Fruit fly (Drosophila melanogaster) whole organism, embryonic: Measurements from ENCODE around the gene Vsx2.

Experiments used
- Aef1 ChIP-seq: fragments of 200-800 bp; sonication (Bioruptor generic); IDR thresholded peaks from 3 replicates; pipeline ENCODE4 v1.3.6; 2022; ENCODE audit warnings: missing biosample characterization, missing genetic modification characterization
- CG11560 ChIP-seq: fragments of 200-800 bp; sonication (Bioruptor generic); IDR thresholded peaks from 3 replicates; pipeline ENCODE4 v1.3.6; 2022; ENCODE audit warnings: missing biosample characterization, missing genetic modification characterization
- CG12236 ChIP-seq: fragments of 200-800 bp; sonication (Bioruptor generic); optimal IDR thresholded peaks from 2 replicates; lab custom pipeline; 2016; ENCODE audit warnings: missing biosample characterization, missing genetic modification characterization
- CG1233 ChIP-seq: fragments of 200-800 bp; sonication (Bioruptor generic); optimal IDR thresholded peaks from 4 replicates; lab custom pipeline; 2018; ENCODE audit warnings: missing biosample characterization, mild to moderate bottlenecking, missing genetic modification characterization
- CG12659 ChIP-seq: fragments of 200-800 bp; sonication (Bioruptor generic); optimal IDR thresholded peaks from 3 replicates; lab custom pipeline; 2017; ENCODE audit warnings: mild to moderate bottlenecking, missing biosample characterization, missing genetic modification reagents, missing genetic modification characterization
- CG13424 ChIP-seq: fragments of 200-800 bp; sonication (Bioruptor generic); optimal IDR thresholded peaks from 2 replicates; lab custom pipeline; 2019; ENCODE audit warnings: missing biosample characterization, mild to moderate bottlenecking, missing genetic modification characterization, moderate library complexity
- CG14014 ChIP-seq: fragments of 200-800 bp; sonication (Bioruptor generic); IDR thresholded peaks from 2 replicates; pipeline ENCODE4 v1.3.6; 2022; ENCODE audit warnings: missing biosample characterization, missing genetic modification characterization
- CG14050 ChIP-seq: fragments of 200-800 bp; sonication (Bioruptor generic); IDR thresholded peaks from 3 replicates; pipeline ENCODE4 v1.3.6; 2022; ENCODE audit warnings: missing biosample characterization, missing genetic modification characterization
- CG14860 ChIP-seq: fragments of 200-800 bp; sonication (Bioruptor generic); IDR thresholded peaks from 3 replicates; pipeline ENCODE4 v1.3.6; 2022; ENCODE audit warnings: missing biosample characterization, missing genetic modification characterization; ENCODE audit not compliant: partially characterized antibody
- CG17829 ChIP-seq: fragments of 200-800 bp; optimal IDR thresholded peaks from 2 replicates; lab custom pipeline; 2019; ENCODE audit warnings: missing biosample characterization, mild to moderate bottlenecking, missing genetic modification characterization, moderate library complexity
- CG17912 ChIP-seq: fragments of 200-800 bp; sonication (Bioruptor generic); optimal IDR thresholded peaks from 2 replicates; lab custom pipeline; 2018; ENCODE audit warnings: missing biosample characterization, mild to moderate bottlenecking, missing genetic modification characterization
- CG1832 ChIP-seq: fragments of 200-800 bp; sonication (Bioruptor generic); optimal IDR thresholded peaks from 2 replicates; lab custom pipeline; 2017; ENCODE audit warnings: missing biosample characterization, mild to moderate bottlenecking, missing genetic modification characterization, inconsistent platforms
- CG30431 ChIP-seq: fragments of 200-800 bp; sonication (Bioruptor generic); optimal IDR thresholded peaks from 2 replicates; lab custom pipeline; 2017; ENCODE audit warnings: missing biosample characterization, missing genetic modification characterization
- CG33213 ChIP-seq: fragments of 200-800 bp; sonication (Bioruptor generic); optimal IDR thresholded peaks from 3 replicates; lab custom pipeline; 2016; ENCODE audit warnings: missing biosample characterization, missing genetic modification characterization
- CG3838 ChIP-seq: fragments of 200-800 bp; sonication (Bioruptor generic); optimal IDR thresholded peaks from 3 replicates; lab custom pipeline; 2016; ENCODE audit warnings: missing biosample characterization, missing genetic modification characterization
- CG42726 ChIP-seq: fragments of 200-800 bp; sonication (Bioruptor generic); IDR thresholded peaks from 2 replicates; pipeline ENCODE4 v1.3.6; 2022; ENCODE audit warnings: missing biosample characterization, missing genetic modification characterization; ENCODE audit not compliant: partially characterized antibody
- CG4404 ChIP-seq: fragments of 200-800 bp; sonication (Bioruptor generic); IDR thresholded peaks from 2 replicates; pipeline ENCODE4 v1.3.6; 2022; ENCODE audit warnings: missing biosample characterization, missing genetic modification characterization
- CG9932 ChIP-seq: fragments of 200-800 bp; sonication (Bioruptor generic); IDR thresholded peaks from 2 replicates; pipeline ENCODE4 v1.3.6; 2022; ENCODE audit warnings: missing biosample characterization, missing genetic modification characterization
- ERR ChIP-seq: fragments of 200-800 bp; sonication (Bioruptor generic); optimal IDR thresholded peaks from 2 replicates; lab custom pipeline; 2016; ENCODE audit warnings: missing biosample characterization, missing genetic modification characterization
- Fer3 ChIP-seq: fragments of 200-800 bp; sonication (Bioruptor generic); optimal IDR thresholded peaks from 2 replicates; lab custom pipeline; 2018; ENCODE audit warnings: missing biosample characterization, mild to moderate bottlenecking, missing genetic modification characterization, moderate library complexity
- GATAe ChIP-seq: fragments of 200-800 bp; sonication (Bioruptor generic); conservative IDR thresholded peaks from 2 replicates; pipeline ENCODE4 v1.3.6; 2022; ENCODE audit warnings: missing biosample characterization, missing genetic modification characterization
- Lhr ChIP-seq: fragments of 200-800 bp; sonication (Bioruptor generic); optimal IDR thresholded peaks from 3 replicates; lab custom pipeline; 2017; ENCODE audit warnings: mild to moderate bottlenecking, missing biosample characterization, missing genetic modification reagents, missing genetic modification characterization
- Nf-YC ChIP-seq: fragments of 200-800 bp; optimal IDR thresholded peaks from 3 replicates; lab custom pipeline; 2019; ENCODE audit warnings: missing biosample characterization, mild to moderate bottlenecking, missing genetic modification characterization, moderate library complexity
- NfI ChIP-seq: fragments of 200-800 bp; sonication (Bioruptor generic); optimal IDR thresholded peaks from 3 replicates; lab custom pipeline; 2018; ENCODE audit warnings: missing biosample characterization, mild to moderate bottlenecking, missing genetic modification characterization, moderate library complexity
- Oaz ChIP-seq: fragments of 200-800 bp; sonication (Bioruptor generic); IDR thresholded peaks from 2 replicates; pipeline ENCODE4 v1.3.6; 2022; ENCODE audit warnings: missing biosample characterization, missing genetic modification characterization
- Opbp ChIP-seq: fragments of 200-800 bp; sonication (Bioruptor generic); IDR thresholded peaks from 3 replicates; pipeline ENCODE4 v1.3.6; 2022; ENCODE audit warnings: missing biosample characterization, missing genetic modification characterization; ENCODE audit not compliant: partially characterized antibody
- Rx ChIP-seq: fragments of 200-800 bp; sonication (Bioruptor generic); IDR thresholded peaks from 2 replicates; pipeline ENCODE4 v1.3.6; 2022; ENCODE audit warnings: missing biosample characterization, missing genetic modification characterization
- Vsx1 ChIP-seq: fragments of 200-800 bp; sonication (Bioruptor generic); optimal IDR thresholded peaks from 2 replicates; lab custom pipeline; 2017; ENCODE audit warnings: missing biosample characterization, mild to moderate bottlenecking, missing genetic modification characterization, missing genetic modification reagents
- ac ChIP-seq: fragments of 200-800 bp; sonication (Bioruptor generic); optimal IDR thresholded peaks from 3 replicates; lab custom pipeline; 2017; ENCODE audit warnings: missing biosample characterization, mild to moderate bottlenecking, missing genetic modification characterization
- aop ChIP-seq: fragments of 200-800 bp; sonication (Bioruptor generic); IDR thresholded peaks from 2 replicates; pipeline ENCODE4 v1.3.6; 2022; ENCODE audit warnings: missing biosample characterization, missing genetic modification characterization
- ara ChIP-seq: fragments of 200-800 bp; sonication (Bioruptor generic); IDR thresholded peaks from 2 replicates; pipeline ENCODE4 v1.3.6; 2022; ENCODE audit warnings: missing biosample characterization, missing genetic modification characterization
- ash1 ChIP-seq: fragments of 200-800 bp; sonication (Bioruptor generic); optimal IDR thresholded peaks from 2 replicates; lab custom pipeline; 2018; ENCODE audit warnings: missing biosample characterization, mild to moderate bottlenecking, missing genetic modification characterization
- btn ChIP-seq: fragments of 200-800 bp; sonication (Bioruptor generic); optimal IDR thresholded peaks from 2 replicates; lab custom pipeline; 2016; ENCODE audit warnings: missing biosample characterization, missing genetic modification characterization
- chinmo ChIP-seq: fragments of 200-800 bp; sonication (Bioruptor generic); IDR thresholded peaks from 4 replicates; pipeline ENCODE4 v1.3.6; 2022; ENCODE audit warnings: missing biosample characterization, missing genetic modification characterization; ENCODE audit not compliant: partially characterized antibody
- crp ChIP-seq, 2 experiments: fragments of 200-800 bp; sonication (Bioruptor generic); optimal IDR thresholded peaks; 2 replicates in 1 of 2; 3 replicates in 1 of 2; lab custom pipeline; 2017; ENCODE audit warnings: missing biosample characterization in 2 of 2, missing genetic modification characterization in 2 of 2, mild to moderate bottlenecking in 1 of 2, moderate library complexity in 1 of 2
- dan ChIP-seq: fragments of 200-800 bp; sonication (Bioruptor generic); IDR thresholded peaks from 2 replicates; pipeline ENCODE4 v1.3.6; 2022; ENCODE audit warnings: missing biosample characterization, missing genetic modification characterization
- disco-r ChIP-seq: fragments of 200-800 bp; sonication (Bioruptor generic); optimal IDR thresholded peaks from 2 replicates; lab custom pipeline; 2016; ENCODE audit warnings: missing biosample characterization, missing genetic modification characterization
- ems ChIP-seq: fragments of 200-800 bp; sonication (Bioruptor generic); optimal IDR thresholded peaks from 3 replicates; lab custom pipeline; 2016; ENCODE audit warnings: missing biosample characterization, missing genetic modification characterization
- ftz-f1 ChIP-seq: fragments of 200-800 bp; sonication (Bioruptor generic); optimal IDR thresholded peaks from 2 replicates; lab custom pipeline; 2016; ENCODE audit warnings: missing biosample characterization, missing genetic modification characterization
- jumu ChIP-seq: fragments of 200-800 bp; sonication (Bioruptor generic); optimal IDR thresholded peaks from 3 replicates; lab custom pipeline; 2016; ENCODE audit warnings: missing biosample characterization, missing genetic modification characterization
- kah ChIP-seq: fragments of 200-800 bp; sonication (Bioruptor generic); optimal IDR thresholded peaks from 2 replicates; lab custom pipeline; 2018; ENCODE audit warnings: missing biosample characterization, mild to moderate bottlenecking, missing genetic modification characterization
- lilli ChIP-seq: fragments of 200-800 bp; sonication (Bioruptor generic); optimal IDR thresholded peaks from 3 replicates; lab custom pipeline; 2016; ENCODE audit warnings: missing biosample characterization, missing genetic modification characterization
- mam ChIP-seq: fragments of 200-800 bp; sonication (Bioruptor generic); optimal IDR thresholded peaks from 3 replicates; lab custom pipeline; 2016; ENCODE audit warnings: missing biosample characterization, missing genetic modification characterization
- pho ChIP-seq: fragments of 200-800 bp; sonication (Bioruptor generic); optimal IDR thresholded peaks from 2 replicates; lab custom pipeline; 2016; ENCODE audit warnings: missing biosample characterization, missing genetic modification characterization
- pros ChIP-seq: fragments of 200-800 bp; sonication (Bioruptor generic); optimal IDR thresholded peaks from 3 replicates; lab custom pipeline; 2019; ENCODE audit warnings: missing biosample characterization, mild to moderate bottlenecking, missing genetic modification characterization, moderate library complexity
- ro ChIP-seq: fragments of 200-800 bp; sonication (Bioruptor generic); IDR thresholded peaks from 2 replicates; pipeline ENCODE4 v1.3.6; 2022; ENCODE audit warnings: missing biosample characterization, missing genetic modification characterization
- sd ChIP-seq: fragments of 200-800 bp; sonication (Bioruptor generic); optimal IDR thresholded peaks from 3 replicates; lab custom pipeline; 2018; ENCODE audit warnings: missing biosample characterization, mild to moderate bottlenecking, missing genetic modification characterization, moderate library complexity
- slbo ChIP-seq: fragments of 200-800 bp; sonication (Bioruptor generic); IDR thresholded peaks from 2 replicates; pipeline ENCODE4 v1.3.6; 2022; ENCODE audit warnings: missing biosample characterization, missing genetic modification characterization
- sr ChIP-seq: fragments of 200-800 bp; sonication (Bioruptor generic); IDR thresholded peaks from 3 replicates; pipeline ENCODE4 v1.3.6; 2022; ENCODE audit warnings: missing biosample characterization, missing genetic modification characterization
- trem ChIP-seq: fragments of 200-800 bp; optimal IDR thresholded peaks from 3 replicates; lab custom pipeline; 2019; ENCODE audit warnings: missing biosample characterization, mild to moderate bottlenecking, missing genetic modification characterization, moderate library complexity
- vnd ChIP-seq: fragments of 200-800 bp; sonication (Bioruptor generic); IDR thresholded peaks from 3 replicates; pipeline ENCODE4 v1.3.6; 2022; ENCODE audit warnings: missing biosample characterization, missing genetic modification characterization; ENCODE audit not compliant: partially characterized antibody
- wek ChIP-seq: fragments of 200-800 bp; sonication (Bioruptor generic); optimal IDR thresholded peaks from 3 replicates; lab custom pipeline; 2018; ENCODE audit warnings: missing biosample characterization, mild to moderate bottlenecking, missing genetic modification characterization, moderate library complexity

Gene Vsx2

dm6 chrX:5560503-5560902 lies 520 bp upstream of the Vsx2 start (continued):
- TF ChIP-seq ro (no peak), CG12659 (GFP tag; lab: Kevin White, UChicago) (no peak), CG13424 (tag; lab: Kevin White, UChicago) (no peak), vnd (GFP tag; lab: Robert Waterston, UW) (no peak), CG4404 (GFP tag; lab: Robert Waterston, UW) (no peak), ara (GFP tag; lab: Robert Waterston, UW) (no peak), mam (GFP tag; lab: Kevin White, UChicago) (no peak), dan (no peak), trem (no peak), pho (GFP tag; lab: Kevin White, UChicago) (peak; percentile 4), CG42726 (peak; percentile 72), sd (peak; percentile 28), chinmo (GFP tag; lab: Robert Waterston, UW) (no peak), btn (GFP tag; lab: Kevin White, UChicago) (no peak), CG14014 (GFP tag; lab: Robert Waterston, UW) (no peak), CG3838 (GFP tag; lab: Kevin White, UChicago) (no peak), Rx (no peak), CG11560 (tag; lab: Robert Waterston, UW) (no peak), CG9932 (GFP tag; lab: Robert Waterston, UW) (no peak), Opbp (GFP tag; lab: Robert Waterston, UW) (peak; percentile 40; the same call in 1 of the 3 replicates), disco-r (GFP tag; lab: Kevin White, UChicago) (peak; percentile 8), kah (no peak), ash1 (GFP tag; lab: Kevin White, UChicago) (no peak), aop (GFP tag; lab: Robert Waterston, UW) (no peak), Vsx1 (GFP tag; lab: Kevin White, UChicago) (no peak), CG14860 (GFP tag; lab: Robert Waterston, UW) (no peak), Fer3 (tag; lab: Kevin White, UChicago) (no peak), CG1233 (GFP tag; lab: Kevin White, UChicago) (no peak), CG17829 (tag; lab: Kevin White, UChicago) (peak; percentile 20), Lhr (GFP tag; lab: Kevin White, UChicago) (no peak), crp (GFP tag; optimal IDR thresholded peaks at IDR 0.05; lab: Kevin White, UChicago) (no peak), Aef1 (GFP tag; lab: Robert Waterston, UW) (no peak), ERR (GFP tag; lab: Kevin White, UChicago) (no peak), wek (GFP tag; lab: Kevin White, UChicago) (no peak), NfI (GFP tag; lab: Kevin White, UChicago) (no peak), ftz-f1 (GFP tag; lab: Kevin White, UChicago) (peak; percentile 81), Nf-YC (tag; lab: Kevin White, UChicago) (peak; percentile 98), CG33213 (GFP tag; lab: Kevin White, UChicago) (no peak), CG12236 (GFP tag; lab: Kevin White, UChicago) (no peak), CG14050 (GFP tag; lab: Robert Waterston, UW) (no peak), CG17912 (GFP tag; lab: Kevin White, UChicago) (no peak), Oaz (no peak), jumu (GFP tag; lab: Kevin White, UChicago) (no peak), ac (GFP tag; lab: Kevin White, UChicago) (no peak), slbo (GFP tag; lab: Robert Waterston, UW) (no peak), CG30431 (GFP tag; lab: Kevin White, UChicago) (no peak), sr (GFP tag; lab: Robert Waterston, UW) (0 out of 3 replicates have a peak, but pooled peaks have one; percentile 20), pros (GFP tag; lab: Kevin White, UChicago) (no peak), GATAe (no peak), lilli (GFP tag; lab: Kevin White, UChicago) (no peak), ems (GFP tag; lab: Kevin White, UChicago) (no peak), CG1832 (GFP tag; lab: Kevin White, UChicago) (peak; percentile 100)
